Worm (Caenorhabditis elegans) whole organism, mixed stage, embryonic: ENCODE data around the gene tnt-2.

Experiments
- ceh-43 ChIP-seq: fragments of 200-800 bp; sonication (Bioruptor generic); optimal IDR thresholded peaks from 2 replicates; lab custom pipeline; 2018; ENCODE audit warnings: mild to moderate bottlenecking, missing genetic modification characterization, moderate library complexity, missing compliant biosample characterization
- elt-1 ChIP-seq: sonication (generic microtip); optimal IDR thresholded peaks from 2 replicates; lab custom pipeline; 2017; ENCODE audit warnings: missing genetic modification characterization, mild to moderate bottlenecking, missing compliant biosample characterization, antibody characterized with exemption, moderate library complexity, borderline replicate concordance; ENCODE audit not compliant: insufficient read depth
- hlh-1 ChIP-seq: fragments of 150-350 bp; optimal IDR thresholded peaks from 2 replicates; lab custom pipeline; 2014; ENCODE audit warnings: missing biosample characterization, missing genetic modification reagents, missing genetic modification characterization
- nhr-2 ChIP-seq: fragments of 150-350 bp; optimal IDR thresholded peaks from 2 replicates; lab custom pipeline; 2014; ENCODE audit warnings: missing biosample characterization, missing genetic modification characterization
- snpc-4 ChIP-seq: fragments of 150-350 bp; optimal IDR thresholded peaks from 2 replicates; lab custom pipeline; 2014; ENCODE audit warnings: missing biosample characterization, missing genetic modification characterization
- unc-39 ChIP-seq: fragments of 150-350 bp; optimal IDR thresholded peaks from 2 replicates; lab custom pipeline; 2014; ENCODE audit warnings: missing biosample characterization, missing genetic modification characterization
- ztf-11 ChIP-seq: fragments of 150-350 bp; optimal IDR thresholded peaks from 2 replicates; lab custom pipeline; 2014; ENCODE audit warnings: missing biosample characterization, missing genetic modification characterization

- TF ChIP-seq snpc-4 (tag; lab: Kevin White, UChicago) (no peak), nhr-2 (no peak), hlh-1 (tag; lab: Kevin White, UChicago) (no peak), elt-1 (no peak), unc-39 (no peak), ztf-11 (tag; lab: Kevin White, UChicago) (no peak), ceh-43 (no peak)
Observed at ce11 chrX:8672760-8673159, 50.6 kb downstream of the tnt-2 start, which contains the start of the genes K09E2.2 and K09E2.3.
